Fruit fly (Drosophila melanogaster): ENCODE measurements around the gene spen.

Gene spen

dm6 chr2L:243123-243522 lies 84.3 kb downstream of the spen start:
- TF ChIP-seq CG9948 (tag; optimal IDR thresholded peaks at IDR 0.05) (no peak), CG17806 (tag; optimal IDR thresholded peaks at IDR 0.05) (no peak), Pif1B (GFP tag; optimal IDR thresholded peaks at IDR 0.05) (no peak), CG14655 (GFP tag; optimal IDR thresholded peaks at IDR 0.05) (no peak), CG12605 (GFP tag; IDR thresholded peaks at IDR 0.05) (no peak), Ets98B (GFP tag; IDR thresholded peaks at IDR 0.05) (no peak), Snoo (tag; optimal IDR thresholded peaks at IDR 0.05) (no peak), CG13204 (GFP tag; optimal IDR thresholded peaks at IDR 0.05) (no peak), Pif1A (GFP tag; optimal IDR thresholded peaks at IDR 0.05) (no peak), CG8301 (tag; optimal IDR thresholded peaks at IDR 0.05) (no peak), rn (GFP tag; IDR thresholded peaks at IDR 0.05) (no peak), fd96Ca (GFP tag; IDR thresholded peaks at IDR 0.05) (no peak), D1 (tag; optimal IDR thresholded peaks at IDR 0.05) (no peak), CG32121 (GFP tag; IDR thresholded peaks at IDR 0.05) (no peak), EcR (GFP tag; optimal IDR thresholded peaks at IDR 0.05) (no peak), CG10348 (GFP tag; IDR thresholded peaks at IDR 0.05) (no peak), CG34367 (tag; optimal IDR thresholded peaks at IDR 0.05) (no peak), CG8159 (tag; optimal IDR thresholded peaks at IDR 0.05) (no peak)

- peak; percentile 83 for TF ChIP-seq CG32121 (GFP tag; IDR thresholded peaks at IDR 0.05)
- TF ChIP-seq CG9948 (tag; optimal IDR thresholded peaks at IDR 0.05), result no peak
- no peak for TF ChIP-seq CG8159 (tag; optimal IDR thresholded peaks at IDR 0.05)
- no peak for TF ChIP-seq CG13204 (GFP tag; optimal IDR thresholded peaks at IDR 0.05)
- TF ChIP-seq D1 (tag; optimal IDR thresholded peaks at IDR 0.05), result no peak
- peak; percentile 80 for TF ChIP-seq CG4496 (GFP tag; IDR thresholded peaks at IDR 0.05)
- TF ChIP-seq CG12605 (GFP tag; IDR thresholded peaks at IDR 0.05), result 0 out of 2 replicates have a peak, but pooled peaks have one; percentile 22
- TF ChIP-seq Ets98B (GFP tag; IDR thresholded peaks at IDR 0.05), result peak; percentile 88
- TF ChIP-seq fd96Ca (GFP tag; IDR thresholded peaks at IDR 0.05), result peak; percentile 85
- no peak for TF ChIP-seq CG34367 (tag; optimal IDR thresholded peaks at IDR 0.05)
- no peak for TF ChIP-seq CG14655 (GFP tag; optimal IDR thresholded peaks at IDR 0.05)
- no peak for TF ChIP-seq CG15710 (tag; optimal IDR thresholded peaks at IDR 0.05)
- no peak for TF ChIP-seq Snoo (tag; optimal IDR thresholded peaks at IDR 0.05)
- TF ChIP-seq rn (GFP tag; IDR thresholded peaks at IDR 0.05), result peak; percentile 56; the same call in 1 of the 2 replicates
- no peak for TF ChIP-seq CG17806 (tag; optimal IDR thresholded peaks at IDR 0.05)
These were observed 85.0 kb downstream of the spen start for dm6 chr2L:243819-244218.

dm6 chr2L:244559-244958 lies 85.7 kb downstream of the spen start:
- TF ChIP-seq Pif1B (GFP tag; optimal IDR thresholded peaks at IDR 0.05) (no peak), Pif1A (GFP tag; optimal IDR thresholded peaks at IDR 0.05) (no peak), CG12605 (GFP tag; IDR thresholded peaks at IDR 0.05) (no peak), CG34367 (tag; optimal IDR thresholded peaks at IDR 0.05) (no peak), fd96Ca (GFP tag; IDR thresholded peaks at IDR 0.05) (no peak), CG13204 (GFP tag; optimal IDR thresholded peaks at IDR 0.05) (no peak)

- TF ChIP-seq Pif1A (GFP tag; optimal IDR thresholded peaks at IDR 0.05) (peak; percentile 80), CG9948 (tag; optimal IDR thresholded peaks at IDR 0.05) (no peak), gl (tag; optimal IDR thresholded peaks at IDR 0.05) (peak; percentile 86), EcR (GFP tag; optimal IDR thresholded peaks at IDR 0.05) (peak; percentile 84), CG34367 (tag; optimal IDR thresholded peaks at IDR 0.05) (peak; percentile 58), CG14655 (GFP tag; optimal IDR thresholded peaks at IDR 0.05) (peak; percentile 50), CG8159 (tag; optimal IDR thresholded peaks at IDR 0.05) (peak; percentile 54), CG17806 (tag; optimal IDR thresholded peaks at IDR 0.05) (peak; percentile 41), CG13204 (GFP tag; optimal IDR thresholded peaks at IDR 0.05) (peak; percentile 90), CG12605 (GFP tag; IDR thresholded peaks at IDR 0.05) (peak; percentile 95), rn (GFP tag; IDR thresholded peaks at IDR 0.05) (peak; percentile 20; the same call in 1 of the 2 replicates), fd96Ca (GFP tag; IDR thresholded peaks at IDR 0.05) (peak; percentile 82), Ets98B (GFP tag; IDR thresholded peaks at IDR 0.05) (peak; percentile 88), CG4496 (GFP tag; IDR thresholded peaks at IDR 0.05) (peak; percentile 87; the same call in 2 of the 3 replicates), Pif1B (GFP tag; optimal IDR thresholded peaks at IDR 0.05) (peak; percentile 76), Snoo (tag; optimal IDR thresholded peaks at IDR 0.05) (peak; percentile 55), CG8301 (tag; optimal IDR thresholded peaks at IDR 0.05) (peak; percentile 25), CG15710 (tag; optimal IDR thresholded peaks at IDR 0.05) (peak; percentile 61), D1 (tag; optimal IDR thresholded peaks at IDR 0.05) (no peak), CG10348 (GFP tag; IDR thresholded peaks at IDR 0.05) (no peak), CG32121 (GFP tag; IDR thresholded peaks at IDR 0.05) (peak; percentile 85; the same call in 1 of the 2 replicates)
These were observed 88.0 kb downstream of the spen start for dm6 chr2L:246656-247340.

dm6 chr2L:247432-247831 lies 88.6 kb downstream of the spen start:
- TF ChIP-seq EcR (GFP tag; optimal IDR thresholded peaks at IDR 0.05), result peak; percentile 94
- no peak for TF ChIP-seq D1 (tag; optimal IDR thresholded peaks at IDR 0.05)
- no peak for TF ChIP-seq Pif1B (GFP tag; optimal IDR thresholded peaks at IDR 0.05)

- TF ChIP-seq rn (GFP tag; IDR thresholded peaks at IDR 0.05) (no peak), CG17806 (tag; optimal IDR thresholded peaks at IDR 0.05) (peak; percentile 46), gl (tag; optimal IDR thresholded peaks at IDR 0.05) (no peak), fd96Ca (GFP tag; IDR thresholded peaks at IDR 0.05) (peak; percentile 35; the same call in 1 of the 3 replicates), Pif1B (GFP tag; optimal IDR thresholded peaks at IDR 0.05) (peak; percentile 77), Ets98B (GFP tag; IDR thresholded peaks at IDR 0.05) (peak; percentile 56; the same call in 1 of the 2 replicates), CG10348 (GFP tag; IDR thresholded peaks at IDR 0.05) (no peak), CG8301 (tag; optimal IDR thresholded peaks at IDR 0.05) (peak; percentile 53), Snoo (tag; optimal IDR thresholded peaks at IDR 0.05) (peak; percentile 70), CG34367 (tag; optimal IDR thresholded peaks at IDR 0.05) (peak; percentile 40), CG13204 (GFP tag; optimal IDR thresholded peaks at IDR 0.05) (no peak), CG9948 (tag; optimal IDR thresholded peaks at IDR 0.05) (peak; percentile 67), Pif1A (GFP tag; optimal IDR thresholded peaks at IDR 0.05) (peak; percentile 55), CG8159 (tag; optimal IDR thresholded peaks at IDR 0.05) (peak; percentile 77), CG4496 (GFP tag; IDR thresholded peaks at IDR 0.05) (peak; percentile 55), CG15710 (tag; optimal IDR thresholded peaks at IDR 0.05) (peak; percentile 55), CG12605 (GFP tag; IDR thresholded peaks at IDR 0.05) (no peak), EcR (GFP tag; optimal IDR thresholded peaks at IDR 0.05) (no peak), CG32121 (GFP tag; IDR thresholded peaks at IDR 0.05) (0 out of 2 replicates have a peak, but pooled peaks have one; percentile 32), CG14655 (GFP tag; optimal IDR thresholded peaks at IDR 0.05) (peak; percentile 80), D1 (tag; optimal IDR thresholded peaks at IDR 0.05) (peak; percentile 24)
These were observed 89.1 kb downstream of the spen start for dm6 chr2L:247845-248473.
